Worm (Caenorhabditis elegans): Measurements from ENCODE around the gene pptr-2.

DNA sequence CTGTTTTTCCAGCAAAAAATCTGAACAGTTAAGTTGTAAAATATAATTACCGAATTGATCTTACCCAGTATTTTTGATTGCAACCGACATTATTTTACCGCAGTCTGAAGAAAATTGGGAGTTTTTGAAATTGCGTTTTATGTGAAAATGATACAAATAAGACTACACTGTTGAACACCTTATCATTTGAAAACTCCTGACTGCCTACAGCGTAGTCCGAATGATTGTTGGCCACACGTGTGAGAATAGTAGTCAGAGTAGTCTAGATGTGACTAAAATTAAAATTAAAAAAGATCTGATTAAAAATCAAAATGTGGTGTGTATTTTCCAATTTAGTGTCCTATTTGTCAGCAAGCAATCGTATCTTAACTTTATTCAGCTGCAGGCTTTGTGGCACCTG is 12.0 kb upstream of the pptr-2 start, which contains the start of gene dhs-18:
- no peak for TF ChIP-seq sptf-1 (tag; optimal IDR thresholded peaks at IDR 0.05)
- no peak for TF ChIP-seq ztf-11 (tag; optimal IDR thresholded peaks at IDR 0.05)
- no peak for TF ChIP-seq tbx-8 (GFP tag; optimal IDR thresholded peaks at IDR 0.05)
- TF ChIP-seq pha-4 (tag; optimal IDR thresholded peaks at IDR 0.05), result no peak
- TF ChIP-seq ceh-43 (GFP tag; optimal IDR thresholded peaks at IDR 0.05), result no peak
- TF ChIP-seq blmp-1 (tag; optimal IDR thresholded peaks at IDR 0.05), result no peak
- no peak for TF ChIP-seq unc-62 (GFP tag; optimal IDR thresholded peaks at IDR 0.05)
- TF ChIP-seq snpc-4 (tag; optimal IDR thresholded peaks at IDR 0.05), result no peak
- no peak for TF ChIP-seq nhr-76 (tag; optimal IDR thresholded peaks at IDR 0.05)
- no peak for TF ChIP-seq lin-32 (GFP tag; optimal IDR thresholded peaks at IDR 0.05)
- TF ChIP-seq ham-2 (GFP tag; optimal IDR thresholded peaks at IDR 0.05), result no peak
- TF ChIP-seq lsy-2 (tag; optimal IDR thresholded peaks at IDR 0.05), result no peak
- TF ChIP-seq unc-39 (tag; optimal IDR thresholded peaks at IDR 0.05), result no peak

Data from whole organism, mixed stage, embryonic.